Worm (Caenorhabditis elegans) whole organism, late embryonic: ENCODE measurements around the gene scl-26.

ENCODE experiments used
- K02D7.2 ChIP-seq: sonication (generic microtip); optimal IDR thresholded peaks from 2 replicates; lab custom pipeline; 2017; ENCODE audit warnings: mild to moderate bottlenecking, missing genetic modification characterization, missing compliant biosample characterization
- T23F11.4 ChIP-seq: fragments of 200-800 bp; sonication (Bioruptor generic); optimal IDR thresholded peaks from 2 replicates; lab custom pipeline; 2018; ENCODE audit warnings: mild to moderate bottlenecking, missing genetic modification characterization, missing compliant biosample characterization
- Y22D7AL.16 ChIP-seq: sonication (generic microtip); optimal IDR thresholded peaks from 2 replicates; lab custom pipeline; 2016; ENCODE audit warnings: missing genetic modification characterization, missing compliant biosample characterization
- ama-1 ChIP-seq: fragments of 150-350 bp; optimal IDR thresholded peaks from 2 replicates; lab custom pipeline; 2014
- ceh-18 ChIP-seq: sonication (generic microtip); optimal IDR thresholded peaks from 2 replicates; lab custom pipeline; 2016; ENCODE audit warnings: missing genetic modification characterization, missing compliant biosample characterization
- ceh-19 ChIP-seq: fragments of 200-800 bp; sonication (Bioruptor generic); optimal IDR thresholded peaks from 2 replicates; lab custom pipeline; 2018; ENCODE audit warnings: mild to moderate bottlenecking, missing genetic modification characterization, missing compliant biosample characterization
- ceh-24 ChIP-seq: sonication (generic microtip); optimal IDR thresholded peaks from 2 replicates; lab custom pipeline; 2016; ENCODE audit warnings: mild to moderate bottlenecking, missing genetic modification characterization, missing compliant biosample characterization
- ceh-34 ChIP-seq: sonication (generic microtip); optimal IDR thresholded peaks from 2 replicates; lab custom pipeline; 2016; ENCODE audit warnings: mild to moderate bottlenecking, missing genetic modification characterization, missing compliant biosample characterization
- ceh-9 ChIP-seq: sonication (generic microtip); optimal IDR thresholded peaks from 2 replicates; lab custom pipeline; 2016; ENCODE audit warnings: mild to moderate bottlenecking, missing genetic modification characterization, inconsistent platforms, missing compliant biosample characterization
- dmd-4 ChIP-seq: sonication (generic microtip); optimal IDR thresholded peaks from 2 replicates; lab custom pipeline; 2016; ENCODE audit warnings: borderline replicate concordance, missing genetic modification characterization, missing compliant biosample characterization
- elt-2 ChIP-seq: sonication (generic microtip); optimal IDR thresholded peaks from 2 replicates; lab custom pipeline; 2016; ENCODE audit warnings: missing genetic modification reagents, missing genetic modification characterization, missing compliant biosample characterization
- ets-4 ChIP-seq: sonication (generic microtip); optimal IDR thresholded peaks from 2 replicates; lab custom pipeline; 2016; ENCODE audit warnings: missing genetic modification characterization, missing compliant biosample characterization
- eyg-1 ChIP-seq: sonication (generic microtip); optimal IDR thresholded peaks from 2 replicates; lab custom pipeline; 2016; ENCODE audit warnings: missing genotype, missing genetic modification characterization, missing compliant biosample characterization
- fax-1 ChIP-seq: sonication (generic microtip); optimal IDR thresholded peaks from 2 replicates; lab custom pipeline; 2016; ENCODE audit warnings: missing genotype, missing genetic modification characterization, missing compliant biosample characterization
- gmeb-2 ChIP-seq: sonication (generic microtip); optimal IDR thresholded peaks from 2 replicates; lab custom pipeline; 2016; ENCODE audit warnings: missing genetic modification characterization, inconsistent platforms, missing compliant biosample characterization
- hlh-15 ChIP-seq: sonication (generic microtip); optimal IDR thresholded peaks from 2 replicates; lab custom pipeline; 2016; ENCODE audit warnings: missing genetic modification characterization, missing compliant biosample characterization
- hlh-6 ChIP-seq: sonication (generic microtip); optimal IDR thresholded peaks from 2 replicates; lab custom pipeline; 2016; ENCODE audit warnings: missing genotype, missing genetic modification characterization, missing compliant biosample characterization
- hlh-8 ChIP-seq: sonication (generic microtip); optimal IDR thresholded peaks from 2 replicates; lab custom pipeline; 2016; ENCODE audit warnings: missing genotype, missing genetic modification characterization, missing compliant biosample characterization
- lim-6 ChIP-seq: sonication (generic microtip); optimal IDR thresholded peaks from 2 replicates; lab custom pipeline; 2016; ENCODE audit warnings: missing genetic modification characterization, missing compliant biosample characterization
- madf-2 ChIP-seq: sonication (generic microtip); optimal IDR thresholded peaks from 2 replicates; lab custom pipeline; 2017; ENCODE audit warnings: missing genetic modification characterization, missing compliant biosample characterization
- mec-3 ChIP-seq: sonication (generic microtip); optimal IDR thresholded peaks from 2 replicates; lab custom pipeline; 2016; ENCODE audit warnings: borderline replicate concordance, missing genetic modification characterization, missing compliant biosample characterization
- nfya-1 ChIP-seq: sonication (generic microtip); optimal IDR thresholded peaks from 2 replicates; lab custom pipeline; 2017; ENCODE audit warnings: missing genetic modification characterization, mild to moderate bottlenecking, missing compliant biosample characterization, antibody characterized with exemption, moderate library complexity
- odd-2 ChIP-seq: sonication (generic microtip); optimal IDR thresholded peaks from 2 replicates; lab custom pipeline; 2017; ENCODE audit warnings: antibody characterized with exemption, mild to moderate bottlenecking, missing genetic modification characterization, missing compliant biosample characterization
- pag-3 ChIP-seq: sonication (generic microtip); optimal IDR thresholded peaks from 2 replicates; lab custom pipeline; 2016; ENCODE audit warnings: missing compliant biosample characterization, missing genetic modification characterization, borderline replicate concordance
- pha-4 ChIP-seq: fragments of 150-350 bp; optimal IDR thresholded peaks from 2 replicates; lab custom pipeline; 2018; ENCODE audit warnings: missing biosample characterization, missing genetic modification reagents, missing genetic modification characterization
- pros-1 ChIP-seq: fragments of 150-350 bp; optimal IDR thresholded peaks from 2 replicates; lab custom pipeline; 2014; ENCODE audit warnings: missing biosample characterization, missing genetic modification reagents, missing genetic modification characterization
- ref-2 ChIP-seq: sonication (generic microtip); optimal IDR thresholded peaks from 2 replicates; lab custom pipeline; 2016; ENCODE audit warnings: missing genetic modification characterization, missing compliant biosample characterization
- rnt-1 ChIP-seq: sonication (generic microtip); optimal IDR thresholded peaks from 2 replicates; lab custom pipeline; 2016; ENCODE audit warnings: missing genetic modification characterization, missing compliant biosample characterization
- sox-2 ChIP-seq: fragments of 200-800 bp; sonication (Bioruptor generic); IDR thresholded peaks from 2 replicates; pipeline ENCODE4 v1.3.6; 2022; ENCODE audit warnings: missing genetic modification reagents, missing genetic modification characterization, missing compliant biosample characterization
- sox-4 ChIP-seq: sonication (generic microtip); optimal IDR thresholded peaks from 2 replicates; lab custom pipeline; 2017; ENCODE audit warnings: mild to moderate bottlenecking, missing genetic modification characterization, inconsistent platforms, missing compliant biosample characterization
- unc-3 ChIP-seq, 2 experiments: fragments of 200-800 bp in 1 of 2; sonication (Bioruptor generic) in 1 of 2; sonication (generic microtip) in 1 of 2; conservative IDR thresholded peaks in 1 of 2; optimal IDR thresholded peaks in 1 of 2; 2 replicates each; pipeline versions ENCODE4 v1.3.6 to Lab custom; 2016 to 2022; ENCODE audit warnings: missing compliant biosample characterization in 2 of 2, missing genetic modification characterization in 2 of 2, missing genetic modification reagents in 1 of 2
- unc-86 ChIP-seq: sonication (generic microtip); optimal IDR thresholded peaks from 2 replicates; lab custom pipeline; 2016; ENCODE audit warnings: missing genetic modification characterization, missing compliant biosample characterization
- ztf-16 ChIP-seq: sonication (generic microtip); optimal IDR thresholded peaks from 2 replicates; lab custom pipeline; 2017; ENCODE audit warnings: missing genetic modification characterization, missing compliant biosample characterization

The scl-26 gene

ce11 chrV:7624152-7624551 is 22.8 kb upstream of the scl-26 start, which contains the start of gene C50E3.13:
Gene C50E3.13 (minus strand): TSS chrV:7624252.
- TF ChIP-seq ref-2 (tag; lab: Kevin White, UChicago): no peak
- TF ChIP-seq gmeb-2 (tag; lab: Kevin White, UChicago): no peak
- TF ChIP-seq K02D7.2 (tag; lab: Kevin White, UChicago): no peak
- TF ChIP-seq unc-86 (tag; lab: Kevin White, UChicago): no peak
- no peak for TF ChIP-seq ceh-9 (tag; lab: Kevin White, UChicago)
- TF ChIP-seq hlh-6: no peak
- no peak for TF ChIP-seq pros-1 (tag; lab: Kevin White, UChicago)
- no peak for TF ChIP-seq pag-3
- TF ChIP-seq unc-3 (GFP tag; conservative IDR thresholded peaks at IDR 0.05; lab: Robert Waterston, UW): no peak
- TF ChIP-seq unc-3 (tag; optimal IDR thresholded peaks at IDR 0.05; lab: Kevin White, UChicago): no peak
- no peak for TF ChIP-seq ceh-34 (tag; lab: Kevin White, UChicago)
- TF ChIP-seq elt-2 (tag; lab: Kevin White, UChicago): no peak
- no peak for TF ChIP-seq madf-2 (tag; lab: Kevin White, UChicago)
- no peak for TF ChIP-seq sox-4
- TF ChIP-seq dmd-4 (tag; lab: Kevin White, UChicago): no peak
- TF ChIP-seq hlh-15 (tag; lab: Kevin White, UChicago): no peak

- TF ChIP-seq sox-2 (GFP tag; lab: Robert Waterston, UW) (no peak), T23F11.4 (no peak), ets-4 (tag; lab: Kevin White, UChicago) (no peak), nfya-1 (no peak), ceh-24 (no peak), ama-1 (no peak), eyg-1 (tag; lab: Kevin White, UChicago) (no peak), Y22D7AL.16 (tag; lab: Kevin White, UChicago) (no peak), ceh-19 (GFP tag; lab: Kevin White, UChicago) (no peak), ztf-16 (no peak), lim-6 (tag; lab: Kevin White, UChicago) (no peak)
These were observed 20.7 kb upstream of the scl-26 start, which contains the start of gene C50E3.12 for ce11 chrV:7622011-7622465. Gene C50E3.12 (minus strand): TSS chrV:7622061.

- no peak for TF ChIP-seq ceh-9 (tag; lab: Kevin White, UChicago)
- TF ChIP-seq, all 69 proteins: peak for 0
These were observed 16.8 kb upstream of the scl-26 start, which contains the start of gene C50E3.15 for ce11 chrV:7618114-7618513. Gene C50E3.15 (plus strand): TSS chrV:7618414.

ce11 chrV:7612044-7612443 is 10.7 kb upstream of the scl-26 start, which contains the start of gene clec-215:
Gene clec-215 (plus strand): TSS chrV:7612344.
- no peak for TF ChIP-seq fax-1 (tag; lab: Kevin White, UChicago)
- no peak for TF ChIP-seq pha-4 (tag; lab: Kevin White, UChicago)
- TF ChIP-seq hlh-8 (tag; lab: Kevin White, UChicago): no peak
- no peak for TF ChIP-seq sox-4
- no peak for TF ChIP-seq ceh-34 (tag; lab: Kevin White, UChicago)
- no peak for TF ChIP-seq mec-3
- TF ChIP-seq elt-2 (tag; lab: Kevin White, UChicago): no peak
- TF ChIP-seq pag-3: no peak
- TF ChIP-seq rnt-1: no peak
- no peak for TF ChIP-seq pros-1 (tag; lab: Kevin White, UChicago)
- TF ChIP-seq odd-2 (tag; lab: Kevin White, UChicago): no peak
- no peak for TF ChIP-seq ceh-18

- TF ChIP-seq pros-1 (tag; lab: Kevin White, UChicago) (no peak), hlh-8 (tag; lab: Kevin White, UChicago) (no peak)
These were observed 8.5 kb upstream of the scl-26 start, which contains the start of the genes folt-3 and clec-214 for ce11 chrV:7609698-7610420. Gene folt-3 (minus strand): TSS chrV:7609748. Gene clec-214 (plus strand): TSS chrV:7610370.
